Fruit fly (Drosophila melanogaster) whole organism, adult: ENCODE measurements around the gene Sap47.
A peak's percentile ranks its signal among the peaks of the same experiment; 100 is the strongest.

ENCODE experiments used
- CG11617 ChIP-seq: fragments of 200-800 bp; sonication (Bioruptor generic); optimal IDR thresholded peaks from 2 replicates; lab custom pipeline; 2017; ENCODE audit warnings: mild to moderate bottlenecking, missing biosample characterization, missing genetic modification reagents, missing genetic modification characterization
- CG12768 ChIP-seq: fragments of 200-800 bp; sonication (Bioruptor generic); optimal IDR thresholded peaks from 2 replicates; lab custom pipeline; 2017; ENCODE audit warnings: missing biosample characterization, missing genetic modification characterization, mild to moderate bottlenecking, moderate library complexity, missing genetic modification reagents
- CG14711 ChIP-seq: fragments of 200-800 bp; sonication (Bioruptor generic); optimal IDR thresholded peaks from 2 replicates; lab custom pipeline; 2018; ENCODE audit warnings: missing biosample characterization, mild to moderate bottlenecking, missing genetic modification characterization, moderate library complexity
- CG1620 ChIP-seq: fragments of 200-800 bp; sonication (Bioruptor generic); optimal IDR thresholded peaks from 2 replicates; lab custom pipeline; 2016; ENCODE audit warnings: missing biosample characterization, missing genetic modification characterization
- CG33017 ChIP-seq: fragments of 200-800 bp; sonication (Bioruptor generic); optimal IDR thresholded peaks from 2 replicates; lab custom pipeline; 2018; ENCODE audit warnings: missing biosample characterization, mild to moderate bottlenecking, missing genetic modification characterization, moderate library complexity
- CG5204 ChIP-seq: fragments of 200-800 bp; sonication (Bioruptor generic); optimal IDR thresholded peaks from 2 replicates; lab custom pipeline; 2016; ENCODE audit warnings: missing biosample characterization, missing genetic modification characterization
- CG7045 ChIP-seq: fragments of 200-800 bp; sonication (Bioruptor generic); optimal IDR thresholded peaks from 2 replicates; lab custom pipeline; 2017; ENCODE audit warnings: missing biosample characterization, mild to moderate bottlenecking, missing genetic modification characterization
- CG7101 ChIP-seq: fragments of 200-800 bp; sonication (Bioruptor generic); optimal IDR thresholded peaks from 2 replicates; lab custom pipeline; 2018; ENCODE audit warnings: missing biosample characterization, mild to moderate bottlenecking, missing genetic modification characterization, moderate library complexity
- Clk ChIP-seq: fragments of 200-800 bp; sonication (Bioruptor generic); optimal IDR thresholded peaks from 2 replicates; lab custom pipeline; 2017; ENCODE audit warnings: missing biosample characterization, missing genetic modification characterization
- Crg-1 ChIP-seq: fragments of 200-800 bp; sonication (Bioruptor generic); optimal IDR thresholded peaks from 2 replicates; lab custom pipeline; 2016; ENCODE audit warnings: missing biosample characterization, missing genetic modification characterization
- Hr96 ChIP-seq: fragments of 200-800 bp; sonication (Bioruptor generic); optimal IDR thresholded peaks from 2 replicates; lab custom pipeline; 2016; ENCODE audit warnings: missing biosample characterization, missing genetic modification characterization
- Mnt ChIP-seq: fragments of 200-800 bp; sonication (Bioruptor generic); optimal IDR thresholded peaks from 2 replicates; lab custom pipeline; 2016; ENCODE audit warnings: missing biosample characterization, mild to moderate bottlenecking, missing genetic modification characterization
- bab1 ChIP-seq: fragments of 200-800 bp; sonication (Bioruptor generic); optimal IDR thresholded peaks from 3 replicates; lab custom pipeline; 2019; ENCODE audit warnings: missing biosample characterization, mild to moderate bottlenecking, missing genetic modification characterization, moderate library complexity
- cic ChIP-seq: fragments of 200-800 bp; sonication (Bioruptor generic); optimal IDR thresholded peaks from 2 replicates; lab custom pipeline; 2017; ENCODE audit warnings: missing biosample characterization, mild to moderate bottlenecking, missing genetic modification characterization, moderate library complexity
- cnc ChIP-seq, 2 experiments: fragments of >200 bp; optimal IDR thresholded peaks; 2 replicates each; lab custom pipeline; 2017
- kay ChIP-seq: fragments of 200-800 bp; sonication (Bioruptor generic); peaks from one replicate; lab custom pipeline; 2016; ENCODE audit warnings: missing biosample characterization, missing genetic modification characterization, borderline replicate concordance
- ovo ChIP-seq: fragments of 200-800 bp; sonication (Bioruptor generic); optimal IDR thresholded peaks from 2 replicates; lab custom pipeline; 2016; ENCODE audit warnings: missing biosample characterization, missing genetic modification characterization
- pad ChIP-seq: fragments of 200-800 bp; sonication (Bioruptor generic); optimal IDR thresholded peaks from 3 replicates; lab custom pipeline; 2017; ENCODE audit warnings: missing biosample characterization, missing genetic modification characterization, mild to moderate bottlenecking, moderate library complexity, missing genetic modification reagents
- tj ChIP-seq: fragments of 200-800 bp; sonication (Bioruptor generic); optimal IDR thresholded peaks from 3 replicates; lab custom pipeline; 2017; ENCODE audit warnings: missing biosample characterization, mild to moderate bottlenecking, missing genetic modification characterization, moderate library complexity
- toe ChIP-seq: fragments of 200-800 bp; sonication (Bioruptor generic); optimal IDR thresholded peaks from 2 replicates; lab custom pipeline; 2016; ENCODE audit warnings: missing biosample characterization, missing genetic modification characterization

The Sap47 gene

DNA sequence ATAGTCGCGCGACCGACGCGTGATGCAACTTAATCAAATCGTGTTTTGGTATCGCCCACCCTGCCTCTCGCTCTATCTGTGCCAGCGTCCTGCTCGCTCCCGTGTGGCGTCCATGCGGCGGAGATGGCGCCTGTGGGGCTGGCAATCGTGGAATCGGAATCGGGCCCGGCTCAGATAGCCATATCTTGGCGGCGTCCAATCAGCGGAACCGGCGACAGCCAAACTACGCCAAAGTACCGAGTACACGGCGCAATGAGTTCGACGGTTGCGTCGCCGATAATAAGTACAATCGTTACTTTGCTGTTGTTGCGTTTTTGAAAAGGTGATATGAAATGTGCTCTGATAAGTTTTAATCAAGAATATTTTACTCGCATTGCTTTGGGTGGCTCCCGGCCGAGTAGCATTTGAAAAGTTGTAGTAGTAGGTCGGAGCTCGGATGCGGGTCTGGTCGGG, 50.9 kb downstream of the Sap47 start, which contains the start of gene srp:
Gene srp (plus strand): TSS at position 391 of the 453 bp plus-strand sequence.
- TF ChIP-seq CG12768 (GFP tag; lab: Kevin White, UChicago) (no peak), cnc (optimal IDR thresholded peaks at IDR 0.05; lab: Kevin White, UChicago) (no peak), bab1 (GFP tag; lab: Kevin White, UChicago) (no peak), tj (no peak), CG5204 (GFP tag; lab: Kevin White, UChicago) (no peak), Mnt (GFP tag; lab: Kevin White, UChicago) (peak; percentile 34), cic (GFP tag; lab: Kevin White, UChicago) (peak; percentile 83), CG33017 (tag; lab: Kevin White, UChicago) (no peak), kay (GFP tag; lab: Kevin White, UChicago) (no peak)

DNA sequence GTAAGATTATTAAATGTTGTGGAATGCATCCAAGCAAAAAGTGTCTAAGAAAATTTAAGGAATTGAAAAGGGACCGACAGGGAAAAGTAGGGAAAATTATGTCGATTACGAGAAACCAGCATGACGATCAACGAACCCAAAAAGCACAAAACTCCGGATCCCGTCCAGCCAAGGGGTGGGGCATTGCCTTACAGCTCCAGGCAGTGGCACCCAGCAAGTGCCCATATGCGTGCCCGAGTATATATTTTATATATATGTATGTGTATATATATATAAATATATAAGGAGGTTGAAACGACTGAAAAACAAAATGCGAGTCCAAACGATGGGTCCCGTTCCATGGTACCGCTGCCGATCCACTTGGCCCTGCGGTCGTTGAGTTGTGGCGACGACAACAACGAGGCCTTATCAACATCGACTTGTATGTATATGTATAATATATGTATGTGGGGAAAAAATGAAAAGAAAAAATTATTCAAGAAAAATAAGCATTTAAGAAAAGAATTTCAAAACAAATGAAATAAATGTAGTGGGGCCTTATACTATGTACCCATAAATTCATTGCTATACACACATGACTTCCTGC, 52.3 kb downstream of the Sap47 start:
- TF ChIP-seq cic (GFP tag; lab: Kevin White, UChicago) (peak; percentile 16), kay (GFP tag; lab: Kevin White, UChicago) (peak; percentile 65), Hr96 (GFP tag; lab: Kevin White, UChicago) (no peak)

DNA sequence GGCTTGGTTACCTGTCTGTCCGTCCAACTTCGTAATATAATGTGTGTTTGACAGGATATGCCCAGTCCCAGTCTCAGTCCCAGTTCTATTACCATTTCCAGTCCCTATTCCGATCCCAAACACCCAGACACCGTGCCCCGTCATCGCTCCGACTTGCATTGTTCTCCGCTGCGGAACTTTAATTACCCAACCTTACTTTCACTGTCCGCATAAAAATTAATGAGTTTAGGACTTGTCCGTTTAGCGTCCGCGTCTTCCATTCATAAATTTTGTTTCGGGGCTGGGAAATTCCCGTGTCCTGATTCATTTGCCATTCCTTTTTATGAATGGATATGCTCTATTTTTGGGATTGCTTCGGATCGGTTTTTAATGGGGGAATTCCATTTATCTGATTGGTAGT, 53.5 kb downstream of the Sap47 start:
- no peak for TF ChIP-seq cnc (optimal IDR thresholded peaks at IDR 0.05; lab: Kevin White, UChicago)
- TF ChIP-seq Crg-1 (GFP tag; lab: Kevin White, UChicago), result no peak
- no peak for TF ChIP-seq CG7101 (tag; lab: Kevin White, UChicago)
- TF ChIP-seq Hr96 (GFP tag; lab: Kevin White, UChicago), result no peak
- TF ChIP-seq Clk (GFP tag; lab: Kevin White, UChicago), result no peak
- no peak for TF ChIP-seq CG11617
- TF ChIP-seq CG7045, result no peak
- TF ChIP-seq Mnt (GFP tag; lab: Kevin White, UChicago), result no peak
- TF ChIP-seq kay (GFP tag; lab: Kevin White, UChicago), result no peak
- TF ChIP-seq CG33017 (tag; lab: Kevin White, UChicago), result no peak
- TF ChIP-seq tj, result no peak
- no peak for TF ChIP-seq CG5204 (GFP tag; lab: Kevin White, UChicago)
- TF ChIP-seq CG12768 (GFP tag; lab: Kevin White, UChicago), result no peak
- TF ChIP-seq toe (GFP tag; lab: Kevin White, UChicago), result no peak
- TF ChIP-seq cic (GFP tag; lab: Kevin White, UChicago), result no peak
- TF ChIP-seq ovo (GFP tag; lab: Kevin White, UChicago), result no peak
- TF ChIP-seq pad (GFP tag; lab: Kevin White, UChicago), result no peak

DNA sequence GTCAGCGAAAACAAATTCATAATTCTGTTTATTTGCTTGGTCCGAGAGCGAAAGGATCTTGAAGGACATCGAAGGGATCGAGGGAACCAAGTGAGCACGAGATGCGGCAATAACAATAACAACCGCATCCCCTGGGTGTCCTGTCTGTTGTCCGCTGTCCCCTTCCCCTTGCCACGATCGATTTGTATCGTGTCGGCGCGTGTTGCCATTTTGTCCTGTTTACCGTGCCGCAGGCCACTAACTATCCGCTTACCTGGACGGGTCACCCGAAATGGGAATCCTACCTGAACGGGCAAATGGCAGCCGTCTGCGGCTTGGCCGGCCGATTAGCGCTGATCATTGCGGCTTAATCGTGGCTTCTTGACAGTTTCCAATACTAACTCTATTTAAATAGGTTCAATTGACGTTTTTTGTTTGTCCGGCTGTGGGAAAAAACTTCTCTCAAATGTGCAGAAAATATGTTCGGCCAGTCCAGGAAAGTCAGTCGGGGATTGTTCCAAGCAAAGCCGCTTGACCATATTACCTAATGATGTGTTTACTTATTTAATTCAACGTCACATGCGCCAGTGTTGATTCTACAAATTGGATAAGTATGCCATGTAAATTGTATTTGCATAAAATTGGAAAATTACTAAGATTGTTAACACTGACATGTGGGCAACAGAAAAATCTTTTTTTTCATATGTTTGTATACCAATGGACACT, 54.5 kb downstream of the Sap47 start:
- TF ChIP-seq CG7101 (tag; lab: Kevin White, UChicago) (no peak), CG11617 (no peak), bab1 (GFP tag; lab: Kevin White, UChicago) (no peak), CG33017 (tag; lab: Kevin White, UChicago) (no peak), Clk (GFP tag; lab: Kevin White, UChicago) (no peak), CG1620 (GFP tag; lab: Kevin White, UChicago) (no peak), Hr96 (GFP tag; lab: Kevin White, UChicago) (no peak), CG5204 (GFP tag; lab: Kevin White, UChicago) (no peak), Mnt (GFP tag; lab: Kevin White, UChicago) (no peak), CG7045 (no peak), tj (no peak), pad (GFP tag; lab: Kevin White, UChicago) (no peak), cnc (optimal IDR thresholded peaks at IDR 0.05; lab: Kevin White, UChicago) (no peak), CG14711 (tag; lab: Kevin White, UChicago) (no peak), Crg-1 (GFP tag; lab: Kevin White, UChicago) (no peak), toe (GFP tag; lab: Kevin White, UChicago) (no peak), ovo (GFP tag; lab: Kevin White, UChicago) (no peak)

DNA sequence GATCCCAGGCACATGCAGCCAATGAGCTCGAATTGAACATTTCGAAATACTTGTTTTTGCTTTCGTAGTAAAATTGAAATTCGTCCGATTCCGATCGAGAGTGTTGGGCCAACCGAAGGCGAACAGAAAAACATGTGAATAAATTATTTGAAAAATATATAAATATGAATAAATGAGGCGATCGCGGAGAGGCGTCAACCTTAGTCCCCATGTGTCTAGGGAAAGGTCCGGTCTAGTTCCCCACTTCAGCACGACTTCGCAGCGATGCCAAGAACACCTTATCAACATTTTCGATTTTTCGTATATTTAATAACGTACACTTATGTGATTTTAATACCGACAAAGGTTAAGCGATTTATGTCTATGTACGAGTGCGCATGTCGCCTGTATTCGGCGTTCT, 56.7 kb downstream of the Sap47 start:
- TF ChIP-seq kay (GFP tag; lab: Kevin White, UChicago), result peak; percentile 68
- no peak for TF ChIP-seq ovo (GFP tag; lab: Kevin White, UChicago)
- TF ChIP-seq CG11617, result no peak
- TF ChIP-seq CG7045, result no peak
- no peak for TF ChIP-seq cic (GFP tag; lab: Kevin White, UChicago)

DNA sequence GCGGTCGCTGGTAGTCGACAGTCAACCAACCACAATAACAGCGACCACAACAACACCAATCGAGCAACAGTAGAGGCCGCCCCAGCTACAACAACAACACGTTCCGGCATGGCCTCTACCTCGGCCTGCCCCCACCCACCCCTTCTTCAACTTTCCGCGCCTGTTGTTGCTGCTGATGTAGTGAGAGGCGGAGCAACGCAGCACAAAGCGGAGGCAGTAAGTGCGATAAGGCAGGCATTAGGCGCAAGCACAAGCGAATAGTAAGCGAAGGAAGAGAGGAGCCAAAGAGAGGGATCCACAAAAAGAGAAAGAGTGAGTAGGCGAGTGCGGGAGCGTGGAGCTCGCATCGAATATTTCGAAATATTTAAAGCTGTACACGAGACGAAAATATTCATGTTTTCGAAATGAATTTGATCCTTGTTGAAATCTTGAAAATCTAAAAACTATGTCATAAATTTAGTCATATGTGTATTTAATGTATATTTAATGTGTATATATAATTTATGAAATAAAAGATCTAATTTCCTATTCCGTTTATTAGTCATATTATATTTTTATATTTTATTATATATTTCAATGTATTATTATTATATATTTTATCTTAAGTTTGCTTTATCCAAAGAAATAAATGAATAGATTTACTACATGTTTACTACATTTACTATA, 58.4 kb downstream of the Sap47 start:
- TF ChIP-seq cnc (optimal IDR thresholded peaks at IDR 0.05; lab: Kevin White, UChicago), result no peak
- TF ChIP-seq CG11617, result no peak
- TF ChIP-seq CG14711 (tag; lab: Kevin White, UChicago), result no peak
- TF ChIP-seq ovo (GFP tag; lab: Kevin White, UChicago), result no peak
- no peak for TF ChIP-seq CG33017 (tag; lab: Kevin White, UChicago)
- no peak for TF ChIP-seq CG1620 (GFP tag; lab: Kevin White, UChicago)
- peak; percentile 82 for TF ChIP-seq kay (GFP tag; lab: Kevin White, UChicago)
- peak; percentile 62 for TF ChIP-seq Clk (GFP tag; lab: Kevin White, UChicago)
- peak; percentile 16 for TF ChIP-seq pad (GFP tag; lab: Kevin White, UChicago)
- TF ChIP-seq Mnt (GFP tag; lab: Kevin White, UChicago), result peak; percentile 53
- TF ChIP-seq toe (GFP tag; lab: Kevin White, UChicago), result peak; percentile 64
- no peak for TF ChIP-seq Hr96 (GFP tag; lab: Kevin White, UChicago)
- TF ChIP-seq CG7101 (tag; lab: Kevin White, UChicago), result peak; percentile 37
- TF ChIP-seq Crg-1 (GFP tag; lab: Kevin White, UChicago), result no peak
- TF ChIP-seq bab1 (GFP tag; lab: Kevin White, UChicago), result peak; percentile 74
- no peak for TF ChIP-seq CG5204 (GFP tag; lab: Kevin White, UChicago)
- TF ChIP-seq cic (GFP tag; lab: Kevin White, UChicago), result peak; percentile 83
- TF ChIP-seq CG12768 (GFP tag; lab: Kevin White, UChicago), result peak; percentile 46
- no peak for TF ChIP-seq CG7045
- peak; percentile 46 for TF ChIP-seq tj
